Fruit fly (Drosophila melanogaster): ENCODE results near the gene Appl.

DNA sequence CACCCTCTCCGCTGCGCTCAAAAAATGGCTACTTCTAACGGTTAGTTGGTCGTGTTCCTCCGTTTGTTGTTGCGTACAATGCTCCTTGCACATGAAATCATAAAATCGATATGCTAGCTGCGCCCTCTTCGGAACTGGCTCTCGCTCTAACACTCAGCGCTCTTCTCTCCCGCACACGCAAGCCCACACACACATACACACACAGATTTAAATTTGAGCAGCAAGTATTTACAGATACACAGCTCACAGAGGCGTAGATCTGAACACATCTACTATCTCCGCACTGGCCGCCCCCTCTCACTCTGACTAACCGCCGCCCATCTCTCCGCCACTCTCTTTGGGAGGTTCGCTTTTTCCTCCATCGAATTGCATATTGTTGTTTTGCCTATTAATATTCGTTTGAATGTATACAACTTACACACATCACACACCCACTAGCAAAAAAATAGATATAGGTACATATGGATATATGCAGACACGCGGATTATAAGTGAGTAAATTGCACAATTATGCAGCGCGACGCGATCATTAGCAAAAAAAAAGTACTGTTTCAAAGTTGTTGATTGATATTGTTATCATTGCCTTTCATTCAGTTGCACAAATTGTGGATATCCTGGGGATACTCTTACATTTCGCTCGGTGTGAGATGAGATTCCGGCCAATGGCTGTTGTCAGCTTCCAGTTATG lies 7.8 kb upstream of the Appl start:
- TF ChIP-seq Hr38 (GFP tag; optimal IDR thresholded peaks at IDR 0.05) (peak; percentile 59), CG16779 (tag; optimal IDR thresholded peaks at IDR 0.05) (peak; percentile 9), spab (GFP tag; optimal IDR thresholded peaks at IDR 0.05) (peak; percentile 13), cyc (GFP tag; optimal IDR thresholded peaks at IDR 0.05) (peak; percentile 74), Ets21C (GFP tag; optimal IDR thresholded peaks at IDR 0.05) (peak; percentile 67), Sox102F (GFP tag; optimal IDR thresholded peaks at IDR 0.05) (peak; percentile 76), Sox15 (GFP tag; optimal IDR thresholded peaks at IDR 0.05) (peak; percentile 59)

Data from whole organism, prepupa.